Worm (Caenorhabditis elegans) whole organism, L4 larva: ENCODE data around the gene yif-1.

Experiments used
- D1046.2 ChIP-seq: fragments of 200-800 bp; sonication (Bioruptor generic); IDR thresholded peaks from 2 replicates; pipeline ENCODE4 v1.3.6; 2022; ENCODE audit warnings: missing genetic modification characterization, missing compliant biosample characterization
- R02D3.7 ChIP-seq: fragments of 150-350 bp; sonication (generic microtip); optimal IDR thresholded peaks from 3 replicates; lab custom pipeline; 2014; ENCODE audit warnings: missing biosample characterization, missing genetic modification characterization
- Y48G9A.11 ChIP-seq: fragments of 200-800 bp; sonication (Bioruptor generic); IDR thresholded peaks from 2 replicates; pipeline ENCODE4 v1.3.6; 2022; ENCODE audit warnings: missing genetic modification reagents, missing genetic modification characterization, missing compliant biosample characterization
- ZK546.5 ChIP-seq, 2 experiments: sonication (generic microtip); optimal IDR thresholded peaks; 2 replicates each; lab custom pipeline; 2017; ENCODE audit warnings: missing biosample characterization in 2 of 2, missing genetic modification characterization in 2 of 2
- aha-1 ChIP-seq: fragments of 150-350 bp; peaks from one replicate; lab custom pipeline; 2014; ENCODE audit warnings: missing biosample characterization, missing genetic modification characterization
- arid-1 ChIP-seq: fragments of 200-800 bp; sonication (Bioruptor generic); conservative IDR thresholded peaks from 2 replicates; pipeline ENCODE4 v1.3.6; 2022; ENCODE audit warnings: missing genetic modification reagents, missing genetic modification characterization, missing compliant biosample characterization
- ceh-20 ChIP-seq: fragments of 200-800 bp; sonication (Bioruptor generic); IDR thresholded peaks from 2 replicates; pipeline ENCODE4 v1.3.6; 2022; ENCODE audit warnings: missing genetic modification reagents, missing genetic modification characterization, missing compliant biosample characterization
- ctbp-1 ChIP-seq: fragments of 200-800 bp; sonication (Bioruptor generic); IDR thresholded peaks from 2 replicates; pipeline ENCODE4 v1.3.6; 2022; ENCODE audit warnings: missing genetic modification reagents, missing genetic modification characterization, missing compliant biosample characterization
- daf-12 ChIP-seq: fragments of 150-350 bp; optimal IDR thresholded peaks from 2 replicates; lab custom pipeline; 2014; ENCODE audit warnings: missing biosample characterization, missing genetic modification reagents, missing genetic modification characterization
- daf-16 ChIP-seq, 3 experiments: sonication (generic microtip); optimal IDR thresholded peaks; 2 replicates each; lab custom pipeline; 2016 to 2017; ENCODE audit warnings: missing genetic modification characterization in 3 of 3, missing genetic modification reagents in 3 of 3, mild to moderate bottlenecking in 2 of 3, missing compliant biosample characterization in 2 of 3, missing biosample characterization in 1 of 3, moderate library complexity in 1 of 3
- daf-19 ChIP-seq: fragments of 200-800 bp; sonication (Bioruptor generic); conservative IDR thresholded peaks from 2 replicates; pipeline ENCODE4 v1.3.6; 2022; ENCODE audit warnings: missing genetic modification characterization, missing compliant biosample characterization
- dmd-6 ChIP-seq: fragments of 200-800 bp; sonication (Bioruptor generic); IDR thresholded peaks from 2 replicates; pipeline ENCODE4 v1.3.6; 2022; ENCODE audit warnings: missing genetic modification reagents, missing genetic modification characterization, missing compliant biosample characterization
- dmd-8 ChIP-seq: fragments of 200-800 bp; sonication (Bioruptor generic); IDR thresholded peaks from 2 replicates; pipeline ENCODE4 v1.3.6; 2022; ENCODE audit warnings: missing genetic modification characterization, missing compliant biosample characterization
- dve-1 ChIP-seq: sonication (generic microtip); optimal IDR thresholded peaks from 2 replicates; lab custom pipeline; 2017; ENCODE audit warnings: antibody characterized with exemption, mild to moderate bottlenecking, missing genetic modification characterization, missing compliant biosample characterization; ENCODE audit not compliant: insufficient read depth
- fkh-10 ChIP-seq: fragments of 150-350 bp; optimal IDR thresholded peaks from 2 replicates; lab custom pipeline; 2014; ENCODE audit warnings: missing biosample characterization, missing genetic modification reagents, missing genetic modification characterization
- jun-1 ChIP-seq: fragments of 150-350 bp; optimal IDR thresholded peaks from 2 replicates; lab custom pipeline; 2014; ENCODE audit warnings: missing biosample characterization, missing genetic modification reagents, missing genetic modification characterization
- lin-15B ChIP-seq: fragments of 150-350 bp; sonication (generic microtip); optimal IDR thresholded peaks from 3 replicates; lab custom pipeline; 2014; ENCODE audit warnings: missing biosample characterization, missing genetic modification characterization
- lin-39 ChIP-seq: fragments of 150-350 bp; optimal IDR thresholded peaks from 2 replicates; lab custom pipeline; 2014; ENCODE audit warnings: missing biosample characterization, missing genetic modification reagents, missing genetic modification characterization
- mes-2 ChIP-seq: sonication (generic microtip); optimal IDR thresholded peaks from 2 replicates; lab custom pipeline; 2016; ENCODE audit warnings: missing genotype, mild to moderate bottlenecking, missing genetic modification characterization, missing compliant biosample characterization; ENCODE audit not compliant: poor library complexity, severe bottlenecking
- nhr-111 ChIP-seq: fragments of 200-800 bp; sonication (Bioruptor generic); optimal IDR thresholded peaks from 2 replicates; lab custom pipeline; 2018; ENCODE audit warnings: mild to moderate bottlenecking, missing genetic modification characterization, missing compliant biosample characterization
- nhr-25 ChIP-seq: sonication (generic microtip); optimal IDR thresholded peaks from 2 replicates; lab custom pipeline; 2017; ENCODE audit warnings: missing genetic modification characterization, mild to moderate bottlenecking, missing compliant biosample characterization, antibody characterized with exemption, moderate library complexity, borderline replicate concordance; ENCODE audit not compliant: insufficient read depth
- nhr-6 ChIP-seq: fragments of 150-350 bp; optimal IDR thresholded peaks from 2 replicates; lab custom pipeline; 2014; ENCODE audit warnings: missing biosample characterization, missing genetic modification characterization
- skn-1 ChIP-seq: fragments of 150-350 bp; optimal IDR thresholded peaks from 2 replicates; lab custom pipeline; 2014; ENCODE audit warnings: missing biosample characterization, missing genetic modification characterization
- spr-1 ChIP-seq: sonication (generic microtip); optimal IDR thresholded peaks from 2 replicates; lab custom pipeline; 2016; ENCODE audit warnings: mild to moderate bottlenecking, missing genetic modification characterization, missing compliant biosample characterization
- spr-3 ChIP-seq: fragments of 200-800 bp; sonication (Bioruptor generic); optimal IDR thresholded peaks from 2 replicates; lab custom pipeline; 2018; ENCODE audit warnings: mild to moderate bottlenecking, missing genetic modification characterization, missing compliant biosample characterization
- tra-1 ChIP-seq: fragments of 200-800 bp; sonication (Bioruptor generic); IDR thresholded peaks from 2 replicates; pipeline ENCODE4 v1.3.6; 2022; ENCODE audit warnings: missing genetic modification reagents, missing genetic modification characterization, missing compliant biosample characterization
- unc-39 ChIP-seq: sonication (generic microtip); optimal IDR thresholded peaks from 2 replicates; lab custom pipeline; 2017; ENCODE audit warnings: missing biosample characterization, missing genetic modification characterization
- unc-62 ChIP-seq, 3 experiments: fragments of 150-350 bp in 1 of 3; sonication (generic microtip); optimal IDR thresholded peaks in 2 of 3; peaks in 1 of 3; 1 replicate in 1 of 3; 2 replicates in 2 of 3; lab custom pipeline; 2014 to 2017; ENCODE audit warnings: missing biosample characterization in 3 of 3, missing genetic modification characterization in 3 of 3, missing genetic modification reagents in 3 of 3, missing genotype in 1 of 3
- zag-1 ChIP-seq: fragments of 150-350 bp; optimal IDR thresholded peaks from 2 replicates; lab custom pipeline; 2014; ENCODE audit warnings: missing biosample characterization, missing genetic modification characterization
- zfp-3 ChIP-seq: fragments of 200-800 bp; sonication (Bioruptor generic); conservative IDR thresholded peaks from 2 replicates; pipeline ENCODE4 v1.3.6; 2022; ENCODE audit warnings: missing genetic modification reagents, missing genetic modification characterization, missing compliant biosample characterization
- ztf-11 ChIP-seq: fragments of 150-350 bp; optimal IDR thresholded peaks from 2 replicates; lab custom pipeline; 2014; ENCODE audit warnings: missing biosample characterization, missing genetic modification characterization

yif-1 gene

ce11 chrV:10073793-10074192 is 19.1 kb upstream of the yif-1 start, which contains the start of gene F57A8.6:
Gene F57A8.6, minus strand, starts transcription at chrV:10073893.
- TF ChIP-seq D1046.2 (GFP tag; lab: Robert Waterston, UW) (no peak), dmd-6 (no peak)

ce11 chrV:10072721-10073120 is 18.0 kb upstream of the yif-1 start:
- TF ChIP-seq ceh-20 (GFP tag; lab: Robert Waterston, UW), result no peak
- peak in 1 of 2 experiments; percentile 91 for TF ChIP-seq unc-62 (GFP tag; optimal IDR thresholded peaks at IDR 0.05 in 1 of 2; lab: Kevin White, UChicago)
- TF ChIP-seq unc-62 (tag; optimal IDR thresholded peaks at IDR 0.05; lab: Kevin White, UChicago), result no peak

- TF ChIP-seq lin-39 (tag; lab: Kevin White, UChicago) (no peak), dmd-8 (GFP tag; lab: Robert Waterston, UW) (no peak), aha-1 (tag; lab: Kevin White, UChicago) (no peak), unc-62 (GFP tag; optimal IDR thresholded peaks at IDR 0.05 in 1 of 2; lab: Kevin White, UChicago) (peak in 1 of 2 experiments; percentile 58), unc-62 (tag; optimal IDR thresholded peaks at IDR 0.05; lab: Kevin White, UChicago) (no peak), R02D3.7 (tag; lab: Kevin White, UChicago) (no peak), nhr-111 (GFP tag; lab: Kevin White, UChicago) (no peak), Y48G9A.11 (GFP tag; lab: Robert Waterston, UW) (no peak), lin-15B (no peak)
Measured at ce11 chrV:10070541-10070940, 15.8 kb upstream of the yif-1 start, which contains the start of gene nhr-192. Gene nhr-192, minus strand, starts transcription at chrV:10070641.

ce11 chrV:10066769-10067168 is 12.1 kb upstream of the yif-1 start, which contains the start of gene npr-39:
Gene npr-39, plus strand, starts transcription at chrV:10067069.
- TF ChIP-seq ctbp-1 (GFP tag; lab: Robert Waterston, UW), result no peak
- TF ChIP-seq dve-1 (tag; lab: Kevin White, UChicago), result no peak
- no peak for TF ChIP-seq jun-1 (tag; lab: Kevin White, UChicago)
- no peak for TF ChIP-seq nhr-111 (GFP tag; lab: Kevin White, UChicago)
- no peak for TF ChIP-seq lin-39 (tag; lab: Kevin White, UChicago)
- no peak for TF ChIP-seq spr-3 (GFP tag; lab: Kevin White, UChicago)
- no peak for TF ChIP-seq ZK546.5 (tag; optimal IDR thresholded peaks at IDR 0.05; lab: Kevin White, UChicago)

ce11 chrV:10065679-10066078 is 11.0 kb upstream of the yif-1 start:
- TF ChIP-seq unc-62 (GFP tag; optimal IDR thresholded peaks at IDR 0.05 in 1 of 2; lab: Kevin White, UChicago) (peak in 1 of 2 experiments; percentile 4), unc-62 (tag; optimal IDR thresholded peaks at IDR 0.05; lab: Kevin White, UChicago) (no peak), dmd-8 (GFP tag; lab: Robert Waterston, UW) (no peak)

ce11 chrV:10064221-10064620 is 9.5 kb upstream of the yif-1 start, which contains the start of gene fipr-13:
Gene fipr-13, plus strand, starts transcription at chrV:10064521.
- TF ChIP-seq tra-1 (GFP tag; lab: Robert Waterston, UW), result no peak
- TF ChIP-seq unc-39 (tag; lab: Kevin White, UChicago), result no peak
- no peak for TF ChIP-seq nhr-6 (tag; lab: Kevin White, UChicago)

- TF ChIP-seq dmd-8 (GFP tag; lab: Robert Waterston, UW) (no peak), daf-16 (GFP tag; optimal IDR thresholded peaks at IDR 0.05; lab: Kevin White, UChicago) (peak in 1 of 2 experiments; percentile 52), daf-16 (tag; optimal IDR thresholded peaks at IDR 0.05; lab: Kevin White, UChicago) (no peak), aha-1 (tag; lab: Kevin White, UChicago) (peak; percentile 2)
Measured at ce11 chrV:10060039-10060438, 5.3 kb upstream of the yif-1 start.

- TF ChIP-seq unc-62 (GFP tag; optimal IDR thresholded peaks at IDR 0.05 in 1 of 2; lab: Kevin White, UChicago), result peak in 1 of 2 experiments; percentile 75
- no peak for TF ChIP-seq unc-62 (tag; optimal IDR thresholded peaks at IDR 0.05; lab: Kevin White, UChicago)
- TF ChIP-seq spr-1, result no peak
Measured at ce11 chrV:10058748-10059147, 4.0 kb upstream of the yif-1 start.

ce11 chrV:10051855-10052254 is 2.9 kb downstream of the yif-1 start, which contains the start of gene str-118:
Gene str-118, plus strand, starts transcription at chrV:10052155.
- TF ChIP-seq ztf-11 (tag; lab: Kevin White, UChicago) (no peak), nhr-25 (tag; lab: Kevin White, UChicago) (no peak), aha-1 (tag; lab: Kevin White, UChicago) (no peak), fkh-10 (no peak), daf-19 (no peak), mes-2 (tag; lab: Kevin White, UChicago) (no peak), skn-1 (tag; lab: Kevin White, UChicago) (no peak), zag-1 (no peak), arid-1 (GFP tag; lab: Robert Waterston, UW) (no peak), spr-3 (GFP tag; lab: Kevin White, UChicago) (no peak), zfp-3 (GFP tag; lab: Robert Waterston, UW) (no peak), dmd-8 (GFP tag; lab: Robert Waterston, UW) (no peak), daf-16 (GFP tag; optimal IDR thresholded peaks at IDR 0.05; lab: Kevin White, UChicago) (no peak), daf-16 (tag; optimal IDR thresholded peaks at IDR 0.05; lab: Kevin White, UChicago) (no peak), daf-12 (tag; lab: Kevin White, UChicago) (no peak)
- TF ChIP-seq, all 104 proteins: peak for 0
